Worm (Caenorhabditis elegans): ENCODE measurements around the gene gst-36.

Gene gst-36

ce11 chrX:9851745-9852330, 10.9 kb downstream of the gst-36 start, which contains the start of gene lec-7:
Gene lec-7, plus strand, starts transcription at chrX:9852041.
- TF ChIP-seq ets-4 (tag; optimal IDR thresholded peaks at IDR 0.05): no peak

DNA sequence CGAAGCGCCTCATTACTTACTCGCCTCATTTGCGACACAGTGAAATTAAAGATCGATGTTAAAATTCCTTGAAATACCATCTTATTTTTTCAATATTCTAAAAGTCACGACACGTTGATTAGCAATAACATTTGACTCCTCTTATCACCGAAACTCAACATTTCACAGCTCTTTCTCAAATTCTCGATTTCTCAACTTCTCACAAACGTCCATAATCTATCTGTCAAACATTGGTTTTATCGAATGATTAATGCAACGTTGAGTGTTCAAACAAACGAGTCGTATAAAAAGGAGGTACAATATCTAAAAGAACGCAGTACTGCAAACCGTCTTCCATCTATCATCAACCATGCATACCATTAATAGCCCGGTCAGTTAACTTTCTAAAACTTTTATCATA, 12.5 kb downstream of the gst-36 start, which contains the start of gene lec-8:
lec-8 (plus strand) TSS at position 314 of the 400 bp plus-strand sequence.
- TF ChIP-seq pat-9 (tag; optimal IDR thresholded peaks at IDR 0.05): no peak
- no peak for TF ChIP-seq tbx-2 (tag; optimal IDR thresholded peaks at IDR 0.05)
- no peak for TF ChIP-seq hlh-30 (tag; optimal IDR thresholded peaks at IDR 0.05; ENCODE audit: insufficient read depth)
- TF ChIP-seq C08G9.2 (tag; optimal IDR thresholded peaks at IDR 0.05): no peak
- TF ChIP-seq fax-1 (tag; optimal IDR thresholded peaks at IDR 0.05): no peak
- no peak for TF ChIP-seq odd-2 (tag; optimal IDR thresholded peaks at IDR 0.05)
- no peak for TF ChIP-seq unc-42 (tag; optimal IDR thresholded peaks at IDR 0.05)
- TF ChIP-seq ceh-48 (tag; optimal IDR thresholded peaks at IDR 0.05): no peak
- TF ChIP-seq madf-2 (tag; optimal IDR thresholded peaks at IDR 0.05): no peak
- TF ChIP-seq ceh-22 (tag; optimal IDR thresholded peaks at IDR 0.05): no peak
- TF ChIP-seq ceh-45 (GFP tag; IDR thresholded peaks at IDR 0.05): no peak
- no peak for TF ChIP-seq Y22D7AL.16 (tag; optimal IDR thresholded peaks at IDR 0.05)
- TF ChIP-seq sdc-2 (tag; optimal IDR thresholded peaks at IDR 0.05): no peak
- TF ChIP-seq ttx-3 (tag; optimal IDR thresholded peaks at IDR 0.05): no peak
- no peak for TF ChIP-seq ceh-9 (tag; optimal IDR thresholded peaks at IDR 0.05)
- TF ChIP-seq rnt-1 (tag; optimal IDR thresholded peaks at IDR 0.05): no peak
- no peak for TF ChIP-seq hlh-13 (GFP tag; optimal IDR thresholded peaks at IDR 0.05)
- TF ChIP-seq npax-4 (tag; optimal IDR thresholded peaks at IDR 0.05): no peak
- TF ChIP-seq sox-4 (tag; optimal IDR thresholded peaks at IDR 0.05): no peak

- TF ChIP-seq ceh-6 (GFP tag; optimal IDR thresholded peaks at IDR 0.05) (no peak), ceh-14 (tag; optimal IDR thresholded peaks at IDR 0.05) (no peak), pqm-1 (tag; optimal IDR thresholded peaks at IDR 0.05) (no peak), Y22D7AL.16 (tag; optimal IDR thresholded peaks at IDR 0.05) (no peak), zip-5 (tag; optimal IDR thresholded peaks at IDR 0.05) (no peak), pax-1 (tag; optimal IDR thresholded peaks at IDR 0.05) (no peak), gmeb-2 (tag; optimal IDR thresholded peaks at IDR 0.05) (no peak), pha-4 (tag; optimal IDR thresholded peaks at IDR 0.05) (no peak), hlh-13 (GFP tag; optimal IDR thresholded peaks at IDR 0.05) (no peak), fkh-6 (tag; optimal IDR thresholded peaks at IDR 0.05) (no peak), pros-1 (tag; optimal IDR thresholded peaks at IDR 0.05) (no peak)
Measured at ce11 chrX:9848214-9848789, 14.5 kb downstream of the gst-36 start.

DNA sequence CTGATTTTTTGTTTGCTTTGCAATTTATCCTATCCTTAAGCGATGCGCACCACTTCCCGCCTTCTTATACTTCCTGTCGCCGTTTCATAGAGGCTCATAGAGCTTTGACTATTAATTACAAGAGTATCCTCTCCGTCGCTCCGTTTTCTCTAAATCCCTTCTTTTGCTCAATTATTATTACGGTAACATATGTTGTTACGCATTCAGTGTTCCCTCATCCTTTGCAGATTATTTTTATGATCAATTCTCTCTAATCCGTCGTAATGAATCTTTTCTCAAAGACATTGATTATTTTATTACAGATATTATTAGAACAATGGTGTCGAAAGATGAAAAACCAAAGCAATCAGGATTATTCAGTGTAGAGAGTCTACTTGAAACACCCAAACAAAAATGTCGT, 15.8 kb downstream of the gst-36 start, which contains the start of gene vab-15:
vab-15 (plus strand) TSS at position 301 of the 400 bp plus-strand sequence.
- no peak for TF ChIP-seq fkh-6 (tag; optimal IDR thresholded peaks at IDR 0.05)
- no peak for TF ChIP-seq syd-9 (tag; optimal IDR thresholded peaks at IDR 0.05)
- no peak for TF ChIP-seq dve-1 (tag; optimal IDR thresholded peaks at IDR 0.05)
- TF ChIP-seq K09A11.1 (tag; optimal IDR thresholded peaks at IDR 0.05; ENCODE audit: insufficient read depth): no peak
- no peak for TF ChIP-seq T23F11.4 (GFP tag; optimal IDR thresholded peaks at IDR 0.05)
- no peak for TF ChIP-seq ztf-16 (tag; optimal IDR thresholded peaks at IDR 0.05)
- no peak for TF ChIP-seq elt-2 (tag; optimal IDR thresholded peaks at IDR 0.05)
- no peak for TF ChIP-seq pax-1 (tag; optimal IDR thresholded peaks at IDR 0.05)
- TF ChIP-seq ceh-45 (GFP tag; IDR thresholded peaks at IDR 0.05): no peak
- TF ChIP-seq lin-11 (tag; optimal IDR thresholded peaks at IDR 0.05): no peak
- no peak for TF ChIP-seq odd-2 (tag; optimal IDR thresholded peaks at IDR 0.05)
- TF ChIP-seq madf-2 (tag; optimal IDR thresholded peaks at IDR 0.05): no peak
- TF ChIP-seq sox-4 (tag; optimal IDR thresholded peaks at IDR 0.05): no peak
- no peak for TF ChIP-seq F13H6.1 (tag; optimal IDR thresholded peaks at IDR 0.05)
- no peak for TF ChIP-seq unc-3 (GFP tag; conservative IDR thresholded peaks at IDR 0.05)
- no peak for TF ChIP-seq unc-3 (tag; optimal IDR thresholded peaks at IDR 0.05)
- no peak for TF ChIP-seq sox-2 (GFP tag; IDR thresholded peaks at IDR 0.05)
- no peak for TF ChIP-seq mec-3 (tag; optimal IDR thresholded peaks at IDR 0.05; ENCODE audit: borderline replicate concordance)
- no peak for TF ChIP-seq ceh-34 (tag; optimal IDR thresholded peaks at IDR 0.05)
- no peak for TF ChIP-seq ceh-30 (tag; optimal IDR thresholded peaks at IDR 0.05)

Data from whole organism, late embryonic.